Fruit fly (Drosophila melanogaster) whole organism: ENCODE measurements around the gene CG3630.

Experiments used
- CG8478 ChIP-seq: fragments of >200 bp; optimal IDR thresholded peaks from 2 replicates; lab custom pipeline; 2018; ENCODE audit warnings: inconsistent platforms
- Dll ChIP-seq: fragments of >200 bp; optimal IDR thresholded peaks from 2 replicates; lab custom pipeline; 2017
- EcR ChIP-seq, 2 experiments: fragments of >200 bp; optimal IDR thresholded peaks; 2 replicates each; lab custom pipeline; 2017; ENCODE audit warnings: missing biosample characterization in 2 of 2, missing genetic modification characterization in 2 of 2, missing genetic modification reagents in 2 of 2
- pan ChIP-seq: fragments of >200 bp; optimal IDR thresholded peaks from 2 replicates; lab custom pipeline; 2017
- psq ChIP-seq: fragments of >200 bp; optimal IDR thresholded peaks from 2 replicates; lab custom pipeline; 2017
- usp ChIP-seq: fragments of >200 bp; optimal IDR thresholded peaks from 2 replicates; lab custom pipeline; 2017; ENCODE audit warnings: missing biosample characterization, missing genetic modification characterization, mixed read lengths

CG3630 gene

DNA sequence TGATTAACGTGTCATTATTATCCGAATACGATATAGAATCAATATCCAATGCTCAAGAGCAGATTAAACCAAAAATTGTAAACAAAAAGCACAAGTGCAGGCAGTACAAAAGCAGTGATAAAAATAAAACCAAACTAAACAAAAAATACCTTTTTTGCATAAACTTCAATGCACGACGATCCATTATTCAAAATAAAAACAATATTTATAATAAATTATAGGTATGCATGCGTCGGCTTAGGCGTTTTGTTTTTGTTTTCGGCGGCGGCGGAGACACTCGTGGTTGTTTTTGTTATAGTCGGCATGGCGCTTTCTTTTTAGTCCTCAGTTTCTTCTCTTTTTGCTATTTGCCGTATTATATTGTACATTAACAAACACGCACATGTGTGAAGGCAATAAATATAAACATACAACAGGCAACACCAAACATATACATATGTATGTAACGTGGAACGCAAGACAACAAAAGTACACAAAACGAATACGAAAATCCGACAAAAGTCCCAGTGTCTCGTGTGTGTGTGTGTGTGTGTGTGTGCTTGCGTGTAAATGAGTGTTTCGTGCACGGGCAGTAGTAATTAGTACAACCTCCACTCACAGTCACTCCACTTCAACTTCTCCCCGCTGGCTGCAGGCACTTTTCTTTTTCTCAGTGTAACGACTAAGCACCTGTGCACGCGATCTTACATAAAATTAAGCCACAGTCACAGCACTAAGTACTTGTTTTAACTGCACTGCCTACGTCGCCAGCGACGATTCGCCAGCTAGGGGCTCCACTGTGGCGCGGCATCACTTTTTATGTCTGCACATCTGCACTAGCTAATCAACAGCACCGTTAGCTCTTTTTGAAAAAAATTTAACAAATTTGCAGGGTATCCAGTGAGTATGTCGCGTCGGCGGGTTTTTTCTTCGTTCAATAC is 25.9 kb upstream of the CG3630 start:
- no peak for TF ChIP-seq pan
- no peak for TF ChIP-seq EcR (GFP tag; optimal IDR thresholded peaks at IDR 0.05; lab: Kevin White, UChicago)
- TF ChIP-seq usp (GFP tag; lab: Kevin White, UChicago), result no peak

DNA sequence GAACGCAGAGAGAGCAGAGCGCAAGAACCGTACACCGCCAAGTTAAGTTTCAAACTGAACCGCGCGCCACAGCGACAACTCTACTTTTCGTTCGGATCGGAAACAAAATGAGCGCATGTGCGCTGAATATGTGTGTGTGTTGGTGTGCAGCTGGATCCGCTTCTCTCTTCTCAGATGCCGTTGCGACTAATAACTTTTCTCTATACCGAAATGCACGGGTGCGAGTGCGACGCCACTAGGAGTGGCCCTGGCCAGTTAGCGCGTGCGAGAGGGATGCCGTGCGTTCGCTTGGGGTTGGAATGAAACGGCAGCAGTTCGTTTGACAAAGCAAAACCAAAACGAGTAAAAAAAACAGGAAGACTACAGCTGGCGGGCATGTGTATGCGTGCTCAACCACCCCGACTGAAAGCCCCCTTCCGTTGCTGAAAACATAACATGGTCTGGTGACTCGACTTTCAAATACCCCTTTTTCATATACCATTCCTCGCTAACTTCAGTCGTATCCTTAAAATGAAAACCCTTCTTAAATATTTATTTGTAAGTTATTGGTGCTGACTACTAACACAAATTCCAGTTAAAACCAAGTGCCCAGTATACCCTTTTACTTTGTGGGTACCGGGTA is 25.1 kb upstream of the CG3630 start:
- no peak for TF ChIP-seq Dll (lab: Kevin White, UChicago)
- no peak for TF ChIP-seq usp (GFP tag; lab: Kevin White, UChicago)
- peak; percentile 82 for TF ChIP-seq CG8478 (lab: Kevin White, UChicago)
- peak in 1 of 2 experiments; percentile 39 for TF ChIP-seq EcR (GFP tag; optimal IDR thresholded peaks at IDR 0.05; lab: Kevin White, UChicago)
- peak; percentile 98 for TF ChIP-seq pan
- TF ChIP-seq psq (lab: Kevin White, UChicago), result no peak

DNA sequence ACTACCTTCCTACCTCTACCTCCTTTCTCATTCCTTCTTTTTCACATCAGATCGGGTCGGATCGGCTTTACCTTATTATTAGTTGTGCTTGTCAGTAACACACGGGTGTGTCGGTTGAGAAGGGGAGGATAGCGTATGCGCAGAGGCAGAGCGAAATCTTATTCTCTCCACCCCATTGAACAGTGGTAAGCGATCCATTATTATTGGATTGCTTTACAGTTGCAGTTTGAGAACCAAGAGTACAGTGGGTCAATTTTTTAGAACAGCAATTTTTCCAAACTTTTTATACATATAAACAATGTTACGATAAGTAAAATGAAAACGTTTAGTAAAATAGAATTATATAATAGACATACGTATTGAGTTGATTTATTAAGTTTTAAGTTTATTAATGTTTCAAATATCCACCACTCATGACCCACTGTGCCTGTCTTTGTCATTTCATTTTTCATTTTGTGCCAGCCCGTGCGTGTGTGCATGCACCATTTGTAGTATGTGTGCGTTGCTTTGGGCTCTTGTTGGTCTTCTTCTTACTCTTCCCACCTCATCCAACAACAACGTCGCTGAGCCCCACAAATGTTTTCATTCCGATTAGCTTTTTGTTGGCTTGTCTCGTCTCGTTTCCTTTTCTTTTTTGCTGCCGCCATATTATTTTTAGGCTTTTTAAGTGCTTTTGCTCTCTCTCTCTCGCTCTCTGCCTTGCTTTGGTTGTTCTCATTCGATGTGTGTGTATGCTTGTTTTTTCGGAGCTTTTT is 24.2 kb upstream of the CG3630 start:
- no peak for TF ChIP-seq pan
- no peak for TF ChIP-seq psq (lab: Kevin White, UChicago)
- TF ChIP-seq EcR (GFP tag; optimal IDR thresholded peaks at IDR 0.05; lab: Kevin White, UChicago), result peak in 1 of 2 experiments; percentile 20

DNA sequence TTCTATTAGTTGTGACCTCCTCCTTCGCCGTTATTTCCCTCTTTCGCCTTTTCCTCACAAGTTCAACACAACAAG is 23.8 kb upstream of the CG3630 start, which contains the start of gene ph-p:
TSS of gene ph-p (minus strand) at position 30 of the 75 bp plus-strand sequence.
- no peak for TF ChIP-seq psq (lab: Kevin White, UChicago)
- no peak for TF ChIP-seq CG8478 (lab: Kevin White, UChicago)
- no peak for TF ChIP-seq Dll (lab: Kevin White, UChicago)
- TF ChIP-seq usp (GFP tag; lab: Kevin White, UChicago), result no peak
- no peak for TF ChIP-seq pan
- no peak for TF ChIP-seq EcR (GFP tag; optimal IDR thresholded peaks at IDR 0.05; lab: Kevin White, UChicago)

DNA sequence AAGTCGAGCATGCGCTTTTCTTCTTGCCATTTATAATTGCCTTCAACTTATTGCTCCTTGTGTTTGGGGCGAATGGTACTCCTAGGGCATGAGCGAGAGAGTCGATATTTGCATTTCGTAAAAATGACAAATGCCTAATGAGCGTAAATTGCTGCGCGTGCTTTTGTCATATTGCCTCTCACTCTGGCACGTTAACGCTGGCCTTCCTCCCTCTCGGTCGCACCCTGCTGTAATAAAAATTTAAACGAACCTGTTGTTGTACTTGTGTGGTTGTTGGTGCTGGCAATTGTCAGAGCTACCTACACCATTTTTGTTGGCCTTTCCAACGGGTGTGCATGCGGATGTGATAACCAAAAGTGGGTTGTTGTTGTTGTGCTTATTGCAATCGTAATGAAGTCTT is 23.6 kb upstream of the CG3630 start:
- TF ChIP-seq pan (no peak), EcR (GFP tag; optimal IDR thresholded peaks at IDR 0.05; lab: Kevin White, UChicago) (peak in 1 of 2 experiments; percentile 24)

DNA sequence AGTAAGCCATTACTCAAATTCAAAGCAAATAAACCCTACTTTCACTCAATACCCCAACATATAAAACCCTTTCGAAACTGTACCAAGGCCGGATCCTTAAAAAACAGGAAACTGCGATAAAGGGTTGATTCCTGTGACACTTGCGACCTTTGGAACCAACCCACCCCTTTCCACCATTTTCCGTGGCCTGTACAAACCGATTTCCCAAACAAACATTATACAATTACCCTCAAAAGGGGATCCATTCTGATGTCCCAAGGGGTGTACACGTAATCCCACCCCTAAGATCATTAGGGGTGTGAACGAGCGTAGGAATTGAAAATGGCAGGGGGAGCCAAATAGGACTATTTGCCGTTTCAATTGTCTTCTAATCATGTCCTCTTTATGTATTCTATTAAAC is 22.4 kb upstream of the CG3630 start:
- TF ChIP-seq EcR (GFP tag; optimal IDR thresholded peaks at IDR 0.05; lab: Kevin White, UChicago) (no peak), CG8478 (lab: Kevin White, UChicago) (no peak), Dll (lab: Kevin White, UChicago) (no peak), usp (GFP tag; lab: Kevin White, UChicago) (no peak), psq (lab: Kevin White, UChicago) (no peak), pan (no peak)

DNA sequence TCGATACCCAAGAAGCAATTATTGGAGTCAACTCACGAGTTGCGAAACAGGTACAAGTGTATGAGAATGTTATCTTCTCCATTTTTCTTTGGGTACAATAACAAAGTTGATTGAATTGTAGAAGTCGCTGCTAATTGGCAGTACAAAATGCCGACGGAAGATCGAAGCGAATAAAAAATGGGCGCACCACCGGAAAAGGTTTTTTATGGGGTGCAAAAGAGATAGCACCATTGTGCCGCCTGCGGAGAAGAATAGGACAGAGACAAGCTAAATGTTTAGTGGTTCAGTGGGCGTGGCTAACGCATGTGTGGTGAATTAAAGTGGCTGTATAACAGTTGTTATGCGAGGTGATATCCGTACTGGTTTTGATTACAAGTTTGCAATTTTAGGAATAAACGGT is 21.5 kb upstream of the CG3630 start:
- TF ChIP-seq CG8478 (lab: Kevin White, UChicago) (peak; percentile 39), psq (lab: Kevin White, UChicago) (no peak)

DNA sequence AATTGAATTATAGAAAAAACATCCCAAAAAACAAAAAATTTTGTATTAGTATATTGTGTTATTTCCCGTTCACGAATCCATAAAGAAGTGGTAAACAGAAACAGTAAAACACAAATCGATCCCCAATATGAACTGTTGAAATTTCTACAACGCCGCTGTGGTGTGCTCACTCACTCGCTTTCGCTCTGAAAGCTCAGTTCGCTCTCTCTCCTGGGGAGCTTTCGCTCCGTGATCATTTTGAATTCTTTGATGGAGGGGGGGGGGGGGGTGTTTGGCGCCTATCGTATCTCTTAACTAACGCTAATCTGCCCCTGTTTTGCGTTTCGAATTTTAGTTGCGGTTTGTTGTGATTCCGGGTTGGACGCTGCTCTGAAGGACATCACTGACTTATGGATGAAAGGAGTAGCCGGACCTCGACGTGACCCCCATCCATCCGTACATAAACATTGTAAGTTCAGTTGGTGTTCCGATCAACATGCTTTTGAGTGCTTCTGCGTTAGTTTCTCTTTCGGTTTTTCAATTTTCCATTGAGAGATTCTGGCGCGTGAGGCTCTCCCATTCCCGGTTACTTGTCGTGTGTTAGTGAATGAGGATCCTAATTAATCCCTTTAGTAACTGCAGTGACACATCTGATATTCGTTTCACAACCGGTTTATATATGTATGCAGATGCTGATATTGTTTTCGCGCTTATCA is 20.7 kb upstream of the CG3630 start, which contains the start of gene D2hgdh:
TSS of gene D2hgdh (plus strand) at position 331 of the 695 bp plus-strand sequence.
- TF ChIP-seq EcR (GFP tag; optimal IDR thresholded peaks at IDR 0.05; lab: Kevin White, UChicago) (no peak), usp (GFP tag; lab: Kevin White, UChicago) (no peak), CG8478 (lab: Kevin White, UChicago) (no peak), Dll (lab: Kevin White, UChicago) (peak; percentile 64), psq (lab: Kevin White, UChicago) (no peak), pan (no peak)

DNA sequence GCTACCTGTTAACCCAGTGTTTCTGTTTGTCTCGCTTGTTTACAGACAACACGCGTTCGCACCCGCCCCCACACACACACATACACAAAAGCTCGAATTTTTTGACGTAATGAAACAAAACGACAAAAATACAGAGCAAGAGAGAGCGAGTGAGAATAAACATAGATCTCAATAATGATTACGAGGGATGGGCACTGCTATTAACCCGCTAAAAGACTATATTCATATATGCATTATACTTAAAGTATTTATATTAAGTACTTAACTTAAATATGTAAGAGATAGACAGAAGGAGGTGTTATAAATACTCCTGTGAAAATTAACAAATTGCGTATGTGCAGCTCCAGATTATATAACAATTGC is 20.2 kb upstream of the CG3630 start:
- TF ChIP-seq pan (no peak), psq (lab: Kevin White, UChicago) (no peak), usp (GFP tag; lab: Kevin White, UChicago) (no peak)

DNA sequence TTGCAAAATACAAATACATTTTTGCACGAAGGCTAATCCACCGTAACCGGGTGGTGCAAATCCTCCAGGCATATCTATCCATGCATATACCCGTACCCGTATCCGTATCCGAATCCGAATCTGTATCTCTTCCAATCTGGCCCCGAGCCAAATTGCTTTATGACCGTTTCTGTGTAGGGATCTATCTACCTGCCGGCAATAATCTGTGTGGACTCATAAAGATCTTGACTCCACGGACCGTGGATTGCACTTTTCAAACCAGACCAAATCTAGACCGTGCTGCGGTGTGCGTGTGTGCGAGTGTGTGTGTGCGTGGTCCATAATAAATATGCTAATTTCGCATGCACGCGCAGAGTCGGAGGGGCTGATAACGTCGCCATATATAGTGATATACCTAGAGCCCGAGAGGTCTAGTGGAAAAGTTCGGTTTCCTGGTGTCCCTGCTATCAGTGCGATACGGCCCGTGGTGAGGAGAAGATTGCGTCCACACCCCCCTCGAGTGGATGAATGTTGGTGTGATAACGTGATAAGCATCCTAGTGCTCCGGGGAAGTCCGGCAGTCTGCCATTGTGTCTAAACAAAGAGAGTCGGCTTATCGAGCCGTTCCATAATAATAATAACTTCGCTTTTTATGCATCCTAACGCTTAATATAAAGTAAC is 19.6 kb upstream of the CG3630 start:
- TF ChIP-seq CG8478 (lab: Kevin White, UChicago) (no peak), pan (no peak), Dll (lab: Kevin White, UChicago) (no peak), usp (GFP tag; lab: Kevin White, UChicago) (no peak), EcR (GFP tag; optimal IDR thresholded peaks at IDR 0.05; lab: Kevin White, UChicago) (no peak), psq (lab: Kevin White, UChicago) (no peak)

DNA sequence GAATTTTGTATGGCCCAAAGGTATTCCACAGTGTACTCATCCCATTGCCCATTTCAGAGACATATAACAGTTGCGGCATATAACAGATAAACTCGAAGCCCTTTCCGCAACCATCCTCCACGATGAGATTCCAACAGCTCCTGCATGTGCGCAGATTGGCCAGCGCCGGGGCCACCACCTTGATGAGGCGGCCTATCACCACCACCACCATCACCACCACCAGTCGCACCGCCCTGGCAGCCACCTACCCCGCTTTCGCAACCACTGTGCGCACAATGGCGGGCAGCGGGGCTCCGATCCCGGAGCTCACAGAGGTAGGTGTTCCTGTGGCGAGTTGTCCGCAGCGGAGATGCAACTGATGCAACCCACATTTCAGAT is 19.1 kb upstream of the CG3630 start:
- TF ChIP-seq Dll (lab: Kevin White, UChicago), result no peak
- TF ChIP-seq EcR (GFP tag; optimal IDR thresholded peaks at IDR 0.05; lab: Kevin White, UChicago), result no peak
- TF ChIP-seq pan, result no peak
- no peak for TF ChIP-seq psq (lab: Kevin White, UChicago)
- TF ChIP-seq usp (GFP tag; lab: Kevin White, UChicago), result no peak
- no peak for TF ChIP-seq CG8478 (lab: Kevin White, UChicago)
